Worm (Caenorhabditis elegans) whole organism, late embryonic: Measurements from ENCODE around the gene dgk-5.

Experiments
- C38D4.7 ChIP-seq: fragments of 200-800 bp; sonication (Bioruptor generic); optimal IDR thresholded peaks from 2 replicates; lab custom pipeline; 2018; ENCODE audit warnings: mild to moderate bottlenecking, missing genetic modification characterization, moderate library complexity, missing compliant biosample characterization
- F13H6.1 ChIP-seq: sonication (generic microtip); optimal IDR thresholded peaks from 2 replicates; lab custom pipeline; 2016; ENCODE audit warnings: missing genetic modification characterization, missing compliant biosample characterization
- K09A11.1 ChIP-seq: sonication (generic microtip); optimal IDR thresholded peaks from 2 replicates; lab custom pipeline; 2017; ENCODE audit warnings: antibody characterized with exemption, mild to moderate bottlenecking, missing genetic modification characterization, missing compliant biosample characterization; ENCODE audit not compliant: insufficient read depth
- T23F11.4 ChIP-seq: fragments of 200-800 bp; sonication (Bioruptor generic); optimal IDR thresholded peaks from 2 replicates; lab custom pipeline; 2018; ENCODE audit warnings: mild to moderate bottlenecking, missing genetic modification characterization, missing compliant biosample characterization
- Y22D7AL.16 ChIP-seq: sonication (generic microtip); optimal IDR thresholded peaks from 2 replicates; lab custom pipeline; 2016; ENCODE audit warnings: missing genetic modification characterization, missing compliant biosample characterization
- ahr-1 ChIP-seq: sonication (generic microtip); optimal IDR thresholded peaks from 2 replicates; lab custom pipeline; 2016; ENCODE audit warnings: missing genetic modification characterization, missing compliant biosample characterization
- ama-1 ChIP-seq: fragments of 150-350 bp; optimal IDR thresholded peaks from 2 replicates; lab custom pipeline; 2014
- ceh-18 ChIP-seq: sonication (generic microtip); optimal IDR thresholded peaks from 2 replicates; lab custom pipeline; 2016; ENCODE audit warnings: missing genetic modification characterization, missing compliant biosample characterization
- ceh-22 ChIP-seq: sonication (generic microtip); optimal IDR thresholded peaks from 2 replicates; lab custom pipeline; 2017; ENCODE audit warnings: missing biosample characterization, missing genetic modification characterization
- ceh-30 ChIP-seq: fragments of 150-350 bp; optimal IDR thresholded peaks from 2 replicates; lab custom pipeline; 2014; ENCODE audit warnings: missing biosample characterization, missing genetic modification characterization
- ceh-48 ChIP-seq: sonication (generic microtip); optimal IDR thresholded peaks from 2 replicates; lab custom pipeline; 2016; ENCODE audit warnings: missing genetic modification characterization, inconsistent platforms, missing compliant biosample characterization
- ceh-6 ChIP-seq: fragments of 200-800 bp; sonication (Bioruptor generic); optimal IDR thresholded peaks from 2 replicates; lab custom pipeline; 2018; ENCODE audit warnings: mild to moderate bottlenecking, missing genetic modification characterization, missing compliant biosample characterization
- dve-1 ChIP-seq: sonication (generic microtip); optimal IDR thresholded peaks from 2 replicates; lab custom pipeline; 2017; ENCODE audit warnings: antibody characterized with exemption, mild to moderate bottlenecking, missing genetic modification characterization, missing compliant biosample characterization
- ets-4 ChIP-seq: sonication (generic microtip); optimal IDR thresholded peaks from 2 replicates; lab custom pipeline; 2016; ENCODE audit warnings: missing genetic modification characterization, missing compliant biosample characterization
- eyg-1 ChIP-seq: sonication (generic microtip); optimal IDR thresholded peaks from 2 replicates; lab custom pipeline; 2016; ENCODE audit warnings: missing genotype, missing genetic modification characterization, missing compliant biosample characterization
- fax-1 ChIP-seq: sonication (generic microtip); optimal IDR thresholded peaks from 2 replicates; lab custom pipeline; 2016; ENCODE audit warnings: missing genotype, missing genetic modification characterization, missing compliant biosample characterization
- fkh-6 ChIP-seq: sonication (generic microtip); optimal IDR thresholded peaks from 2 replicates; lab custom pipeline; 2016; ENCODE audit warnings: missing genetic modification characterization, missing compliant biosample characterization
- gmeb-2 ChIP-seq: sonication (generic microtip); optimal IDR thresholded peaks from 2 replicates; lab custom pipeline; 2016; ENCODE audit warnings: missing genetic modification characterization, inconsistent platforms, missing compliant biosample characterization
- hlh-13 ChIP-seq: fragments of 200-800 bp; sonication (Bioruptor generic); optimal IDR thresholded peaks from 2 replicates; lab custom pipeline; 2018; ENCODE audit warnings: mild to moderate bottlenecking, missing genetic modification characterization, missing compliant biosample characterization
- hlh-6 ChIP-seq: sonication (generic microtip); optimal IDR thresholded peaks from 2 replicates; lab custom pipeline; 2016; ENCODE audit warnings: missing genotype, missing genetic modification characterization, missing compliant biosample characterization
- madf-2 ChIP-seq: sonication (generic microtip); optimal IDR thresholded peaks from 2 replicates; lab custom pipeline; 2017; ENCODE audit warnings: missing genetic modification characterization, missing compliant biosample characterization
- mec-3 ChIP-seq: sonication (generic microtip); optimal IDR thresholded peaks from 2 replicates; lab custom pipeline; 2016; ENCODE audit warnings: borderline replicate concordance, missing genetic modification characterization, missing compliant biosample characterization
- nfya-1 ChIP-seq: sonication (generic microtip); optimal IDR thresholded peaks from 2 replicates; lab custom pipeline; 2017; ENCODE audit warnings: missing genetic modification characterization, mild to moderate bottlenecking, missing compliant biosample characterization, antibody characterized with exemption, moderate library complexity
- pat-9 ChIP-seq: fragments of 200-800 bp; sonication (Bioruptor generic); optimal IDR thresholded peaks from 2 replicates; lab custom pipeline; 2018; ENCODE audit warnings: mild to moderate bottlenecking, missing genetic modification characterization, moderate library complexity, missing compliant biosample characterization
- pha-2 ChIP-seq: sonication (generic microtip); optimal IDR thresholded peaks from 2 replicates; lab custom pipeline; 2017; ENCODE audit warnings: mild to moderate bottlenecking, missing genetic modification characterization, missing compliant biosample characterization
- pha-4 ChIP-seq: fragments of 150-350 bp; optimal IDR thresholded peaks from 2 replicates; lab custom pipeline; 2018; ENCODE audit warnings: missing biosample characterization, missing genetic modification reagents, missing genetic modification characterization
- pqm-1 ChIP-seq: sonication (generic microtip); optimal IDR thresholded peaks from 2 replicates; lab custom pipeline; 2016; ENCODE audit warnings: missing genetic modification characterization, missing compliant biosample characterization
- pros-1 ChIP-seq: fragments of 150-350 bp; optimal IDR thresholded peaks from 2 replicates; lab custom pipeline; 2014; ENCODE audit warnings: missing biosample characterization, missing genetic modification reagents, missing genetic modification characterization
- rnt-1 ChIP-seq: sonication (generic microtip); optimal IDR thresholded peaks from 2 replicates; lab custom pipeline; 2016; ENCODE audit warnings: missing genetic modification characterization, missing compliant biosample characterization
- sdc-2 ChIP-seq: sonication (generic microtip); optimal IDR thresholded peaks from 2 replicates; lab custom pipeline; 2016; ENCODE audit warnings: missing genotype, missing genetic modification characterization, missing compliant biosample characterization
- sox-2 ChIP-seq: fragments of 200-800 bp; sonication (Bioruptor generic); IDR thresholded peaks from 2 replicates; pipeline ENCODE4 v1.3.6; 2022; ENCODE audit warnings: missing genetic modification reagents, missing genetic modification characterization, missing compliant biosample characterization
- sox-4 ChIP-seq: sonication (generic microtip); optimal IDR thresholded peaks from 2 replicates; lab custom pipeline; 2017; ENCODE audit warnings: mild to moderate bottlenecking, missing genetic modification characterization, inconsistent platforms, missing compliant biosample characterization
- tbx-2 ChIP-seq: sonication (generic microtip); optimal IDR thresholded peaks from 2 replicates; lab custom pipeline; 2016; ENCODE audit warnings: missing genetic modification characterization, missing compliant biosample characterization
- tbx-7 ChIP-seq: sonication (generic microtip); optimal IDR thresholded peaks from 2 replicates; lab custom pipeline; 2016; ENCODE audit warnings: missing genotype, missing genetic modification characterization, missing compliant biosample characterization
- unc-3 ChIP-seq, 2 experiments: fragments of 200-800 bp in 1 of 2; sonication (Bioruptor generic) in 1 of 2; sonication (generic microtip) in 1 of 2; conservative IDR thresholded peaks in 1 of 2; optimal IDR thresholded peaks in 1 of 2; 2 replicates each; pipeline versions ENCODE4 v1.3.6 to Lab custom; 2016 to 2022; ENCODE audit warnings: missing compliant biosample characterization in 2 of 2, missing genetic modification characterization in 2 of 2, missing genetic modification reagents in 1 of 2
- unc-42 ChIP-seq: sonication (generic microtip); optimal IDR thresholded peaks from 2 replicates; lab custom pipeline; 2016; ENCODE audit warnings: missing genotype, missing genetic modification characterization, missing compliant biosample characterization
- unc-86 ChIP-seq: sonication (generic microtip); optimal IDR thresholded peaks from 2 replicates; lab custom pipeline; 2016; ENCODE audit warnings: missing genetic modification characterization, missing compliant biosample characterization
- ztf-16 ChIP-seq: sonication (generic microtip); optimal IDR thresholded peaks from 2 replicates; lab custom pipeline; 2017; ENCODE audit warnings: missing genetic modification characterization, missing compliant biosample characterization

The dgk-5 gene

DNA sequence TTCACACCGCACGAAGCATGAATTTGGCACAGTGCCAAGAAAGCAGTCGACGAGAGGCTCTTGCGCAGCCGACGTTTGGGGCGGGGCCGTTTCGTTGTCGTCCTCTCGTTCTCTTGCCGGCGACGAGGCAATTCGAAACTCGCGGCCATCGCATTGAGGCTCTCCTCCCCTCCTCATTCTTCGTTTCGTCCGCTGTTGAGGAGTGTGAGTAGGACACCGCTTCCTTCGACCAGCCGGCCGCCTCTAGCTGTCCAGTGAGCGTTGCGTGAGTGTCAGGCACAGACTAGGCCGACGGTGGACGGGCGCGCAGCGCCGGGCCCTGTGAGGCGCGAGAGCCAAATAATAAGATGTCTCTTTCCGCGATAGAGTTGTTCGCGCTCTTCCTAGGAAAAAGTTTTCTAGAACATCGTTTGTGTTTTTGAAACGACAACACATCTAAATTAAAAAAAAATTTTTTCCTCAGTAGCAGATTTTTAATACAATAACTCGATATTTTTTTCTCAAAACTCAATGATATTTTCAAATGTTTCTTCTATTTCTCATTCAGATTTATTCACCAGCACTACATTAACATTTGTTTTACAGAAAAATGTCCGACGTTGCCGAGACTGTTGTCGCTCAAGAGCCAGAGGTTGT is 21.1 kb upstream of the dgk-5 start, which contains the start of the genes T28D9.11 and T28D9.1 (continued):
- TF ChIP-seq unc-42 (tag; lab: Kevin White, UChicago) (peak; percentile 46), fax-1 (tag; lab: Kevin White, UChicago) (peak; percentile 32), ztf-16 (tag; lab: Kevin White, UChicago) (no peak), ceh-22 (peak; percentile 19), fkh-6 (peak; percentile 12), sox-4 (tag; lab: Kevin White, UChicago) (peak; percentile 13), hlh-6 (tag; lab: Kevin White, UChicago) (peak; percentile 16), hlh-13 (GFP tag; lab: Kevin White, UChicago) (no peak), pha-4 (tag; lab: Kevin White, UChicago) (no peak), pha-2 (no peak), unc-3 (GFP tag; conservative IDR thresholded peaks at IDR 0.05; lab: Robert Waterston, UW) (no peak; the same call in 1 of the 2 replicates), unc-3 (tag; optimal IDR thresholded peaks at IDR 0.05; lab: Kevin White, UChicago) (no peak), dve-1 (tag; lab: Kevin White, UChicago) (peak; percentile 5), tbx-7 (tag; lab: Kevin White, UChicago) (no peak), ceh-18 (tag; lab: Kevin White, UChicago) (peak; percentile 27), pat-9 (peak; percentile 48), K09A11.1 (tag; lab: Kevin White, UChicago) (no peak), ceh-48 (no peak), sdc-2 (tag; lab: Kevin White, UChicago) (peak; percentile 37), eyg-1 (tag; lab: Kevin White, UChicago) (peak; percentile 7)

DNA sequence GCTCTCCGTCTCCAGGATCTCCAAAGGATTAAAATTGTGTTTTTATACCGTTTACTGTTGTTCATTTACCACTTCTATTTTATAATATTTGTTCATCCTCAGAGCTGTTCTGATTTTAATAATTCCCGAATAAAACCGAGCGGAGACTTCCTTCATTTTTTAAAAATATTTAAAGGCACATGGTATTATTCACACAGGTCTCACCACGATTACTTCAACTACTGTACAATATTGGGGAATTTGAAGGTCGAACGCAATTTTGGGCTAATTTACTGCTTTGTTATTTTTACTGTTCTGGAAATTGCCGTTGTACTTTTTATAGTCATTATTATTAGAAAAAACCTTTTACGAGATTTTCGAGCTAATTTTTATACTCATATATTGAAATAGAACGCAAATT is 20.3 kb upstream of the dgk-5 start:
- no peak for TF ChIP-seq C38D4.7
- no peak for TF ChIP-seq ceh-6 (GFP tag; lab: Kevin White, UChicago)
- no peak for TF ChIP-seq pha-2
- TF ChIP-seq ahr-1 (tag; lab: Kevin White, UChicago), result no peak
- TF ChIP-seq mec-3, result no peak
- no peak for TF ChIP-seq ama-1 (lab: Kevin White, UChicago)
- no peak for TF ChIP-seq pros-1 (tag; lab: Kevin White, UChicago)
- no peak for TF ChIP-seq T23F11.4 (GFP tag; lab: Kevin White, UChicago)
- TF ChIP-seq sox-2 (GFP tag; lab: Robert Waterston, UW), result no peak
- TF ChIP-seq dve-1 (tag; lab: Kevin White, UChicago), result no peak
- no peak for TF ChIP-seq madf-2 (tag; lab: Kevin White, UChicago)
- TF ChIP-seq Y22D7AL.16, result no peak
- no peak for TF ChIP-seq ceh-30 (tag; lab: Kevin White, UChicago)
- TF ChIP-seq F13H6.1 (tag; lab: Kevin White, UChicago), result no peak
- TF ChIP-seq ztf-16 (tag; lab: Kevin White, UChicago), result no peak

DNA sequence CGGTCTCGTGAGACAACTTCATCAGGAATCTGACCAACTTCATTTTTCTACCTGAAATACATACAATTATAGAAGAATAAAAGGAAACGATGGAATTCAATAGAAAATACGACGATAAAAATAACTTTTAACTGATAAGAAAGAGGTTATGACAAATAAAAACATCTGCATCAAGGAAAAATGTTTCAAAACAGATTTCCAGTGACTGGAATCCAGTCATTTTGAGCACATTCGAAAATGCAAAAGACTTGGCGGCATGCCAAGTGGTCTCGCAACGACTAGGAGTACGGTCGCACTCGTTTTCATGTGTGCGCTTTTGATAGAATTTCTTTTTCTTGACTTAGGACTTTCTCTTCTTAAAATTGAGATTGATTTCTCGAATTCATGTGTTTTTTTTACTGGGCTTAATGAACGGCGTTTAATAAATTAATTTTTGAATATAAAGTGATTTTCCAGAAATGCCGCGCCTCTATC is 18.9 kb upstream of the dgk-5 start, which contains the start of the genes snr-3 and rsp-5:
TSS of gene snr-3 (minus strand) at position 51 of the 474 bp plus-strand sequence.
TSS of gene rsp-5 (plus strand) at position 455 of the 474 bp plus-strand sequence.
- no peak for TF ChIP-seq T23F11.4 (GFP tag; lab: Kevin White, UChicago)
- no peak for TF ChIP-seq eyg-1 (tag; lab: Kevin White, UChicago)
- TF ChIP-seq gmeb-2, result no peak
- no peak for TF ChIP-seq rnt-1 (tag; lab: Kevin White, UChicago)
- TF ChIP-seq unc-86 (tag; lab: Kevin White, UChicago), result no peak
- no peak for TF ChIP-seq pqm-1 (tag; lab: Kevin White, UChicago)
- no peak for TF ChIP-seq tbx-7 (tag; lab: Kevin White, UChicago)
- no peak for TF ChIP-seq ets-4 (tag; lab: Kevin White, UChicago)
- peak; percentile 8 for TF ChIP-seq tbx-2 (tag; lab: Kevin White, UChicago)
- peak; percentile 79 for TF ChIP-seq nfya-1 (tag; lab: Kevin White, UChicago)
